Worm (Caenorhabditis elegans): ENCODE measurements around the gene W02B3.4.

- TF ChIP-seq ztf-4 (tag; optimal IDR thresholded peaks at IDR 0.05) (no peak), nhr-6 (tag; optimal IDR thresholded peaks at IDR 0.05) (no peak), lsy-2 (tag; optimal IDR thresholded peaks at IDR 0.05) (no peak), dmd-4 (tag; optimal IDR thresholded peaks at IDR 0.05) (no peak), unc-62 (GFP tag; optimal IDR thresholded peaks at IDR 0.05) (no peak), elt-3 (tag; optimal IDR thresholded peaks at IDR 0.05) (no peak), zag-1 (tag; optimal IDR thresholded peaks at IDR 0.05) (no peak), ama-1 (optimal IDR thresholded peaks at IDR 0.05) (no peak)
Measured at ce11 chrIII:650539-650938, 32.7 kb downstream of the W02B3.4 start.
